Worm (Caenorhabditis elegans): ENCODE results near the gene K10B2.4.

K10B2.4 gene

DNA sequence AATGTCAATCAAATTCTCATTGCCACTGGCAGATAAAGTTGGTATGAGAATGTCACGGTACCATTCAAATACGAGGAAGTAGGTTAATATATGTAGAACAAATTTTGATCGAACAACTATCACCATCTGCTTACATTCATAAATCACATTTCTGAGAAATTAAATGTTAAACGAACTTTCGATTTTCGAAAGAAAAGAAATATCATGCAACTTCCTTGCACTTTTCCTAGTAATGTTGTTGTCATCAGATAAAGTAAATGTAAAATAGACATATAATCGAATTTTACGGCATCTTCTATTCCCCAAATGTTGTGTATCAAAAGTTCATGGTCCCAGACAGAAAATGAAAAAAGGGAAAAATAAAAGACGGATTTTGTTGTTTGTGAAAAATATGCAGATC is 49.3 kb downstream of the K10B2.4 start:
- TF ChIP-seq lin-54 (GFP tag; optimal IDR thresholded peaks at IDR 0.05) (no peak), snpc-1.3 (tag; optimal IDR thresholded peaks at IDR 0.05; ENCODE audit: insufficient read depth) (no peak), attf-6 (GFP tag; IDR thresholded peaks at IDR 0.05) (no peak), ceh-40 (GFP tag; IDR thresholded peaks at IDR 0.05) (no peak), gei-17 (GFP tag; optimal IDR thresholded peaks at IDR 0.05) (no peak), F39B2.1 (GFP tag; IDR thresholded peaks at IDR 0.05) (no peak), nhr-179 (tag; optimal IDR thresholded peaks at IDR 0.05) (no peak), F10E7.11 (tag; optimal IDR thresholded peaks at IDR 0.05) (no peak), mel-28 (tag; optimal IDR thresholded peaks at IDR 0.05; ENCODE audit: borderline replicate concordance) (no peak), ztf-26 (tag; optimal IDR thresholded peaks at IDR 0.05) (no peak), snpc-1.1 (tag; optimal IDR thresholded peaks at IDR 0.05; ENCODE audit: insufficient read depth) (no peak), tbx-9 (tag; optimal IDR thresholded peaks at IDR 0.05; ENCODE audit: borderline replicate concordance) (no peak), F23B12.7 (tag; optimal IDR thresholded peaks at IDR 0.05; ENCODE audit: insufficient read depth) (no peak), B0019.2 (GFP tag; conservative IDR thresholded peaks at IDR 0.05) (no peak)
